Worm (Caenorhabditis elegans): Measurements from ENCODE around the gene F43E2.6.

DNA sequence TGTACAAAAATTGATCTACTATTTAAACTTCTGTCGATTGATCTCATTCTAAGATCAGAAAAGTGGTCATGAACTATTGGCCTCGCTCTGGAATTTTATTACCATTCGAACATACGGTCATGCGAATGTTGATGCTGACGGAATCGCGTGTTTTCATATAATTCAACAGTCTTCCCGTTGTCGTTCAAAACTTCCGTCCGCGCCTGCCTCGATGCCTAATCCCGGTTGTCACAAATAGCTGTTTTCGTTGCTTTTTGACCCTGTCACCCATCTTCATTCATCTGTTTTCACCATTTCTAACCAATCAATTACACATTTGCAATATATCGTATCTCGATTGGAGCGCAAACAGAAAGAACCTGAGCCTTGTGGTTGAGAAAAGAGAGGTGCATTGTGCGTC is 24.7 kb upstream of the F43E2.6 start:
- no peak for TF ChIP-seq dao-5 (tag; optimal IDR thresholded peaks at IDR 0.05)
- no peak for TF ChIP-seq W03F9.2 (tag; optimal IDR thresholded peaks at IDR 0.05)
- TF ChIP-seq him-1 (tag; optimal IDR thresholded peaks at IDR 0.05): no peak

Data from whole organism, L4/young adult.